Worm (Caenorhabditis elegans) whole organism, L1 larva: Measurements from ENCODE around the gene R160.5.

Experiments
- C16A3.4 ChIP-seq: fragments of 150-350 bp; optimal IDR thresholded peaks from 2 replicates; lab custom pipeline; 2014; ENCODE audit warnings: missing biosample characterization, missing genetic modification characterization
- F16B12.6 ChIP-seq: fragments of 150-350 bp; optimal IDR thresholded peaks from 2 replicates; lab custom pipeline; 2014; ENCODE audit warnings: missing biosample characterization, missing genetic modification characterization
- aha-1 ChIP-seq: fragments of 150-350 bp; optimal IDR thresholded peaks from 2 replicates; lab custom pipeline; 2014; ENCODE audit warnings: missing biosample characterization, missing genetic modification characterization
- aly-2 ChIP-seq: fragments of 150-350 bp; optimal IDR thresholded peaks from 2 replicates; lab custom pipeline; 2014; ENCODE audit warnings: missing biosample characterization, missing genetic modification characterization
- blmp-1 ChIP-seq: fragments of 150-350 bp; optimal IDR thresholded peaks from 2 replicates; lab custom pipeline; 2014; ENCODE audit warnings: missing biosample characterization, missing genetic modification characterization
- ceh-82 ChIP-seq, 3 experiments: fragments of 150-350 bp in 1 of 3; sonication (generic microtip) in 2 of 3; optimal IDR thresholded peaks; 2 replicates each; lab custom pipeline; 2014 to 2017; ENCODE audit warnings: missing biosample characterization in 3 of 3, missing genetic modification characterization in 3 of 3
- dpl-1 ChIP-seq, 3 experiments: fragments of 150-350 bp in 2 of 3; sonication (generic microtip) in 1 of 3; optimal IDR thresholded peaks; 2 replicates each; lab custom pipeline; 2014 to 2017; ENCODE audit warnings: missing biosample characterization in 3 of 3, missing genetic modification characterization in 3 of 3, missing genetic modification reagents in 3 of 3
- efl-1 ChIP-seq, 4 experiments: fragments of 150-350 bp; optimal IDR thresholded peaks in 3 of 4; peaks in 1 of 4; 1 replicate in 1 of 4; 2 replicates in 3 of 4; lab custom pipeline; 2014; ENCODE audit warnings: missing biosample characterization in 2 of 4, missing genetic modification characterization in 2 of 4, missing genetic modification reagents in 2 of 4
- efl-3 ChIP-seq: fragments of 200-800 bp; sonication (Bioruptor generic); optimal IDR thresholded peaks from 2 replicates; lab custom pipeline; 2018; ENCODE audit warnings: mild to moderate bottlenecking, missing genetic modification characterization, missing compliant biosample characterization
- egl-13 ChIP-seq: sonication (generic microtip); optimal IDR thresholded peaks from 2 replicates; lab custom pipeline; 2016; ENCODE audit warnings: missing genotype, missing genetic modification reagents, missing genetic modification characterization, missing compliant biosample characterization
- fkh-8 ChIP-seq: sonication (generic microtip); optimal IDR thresholded peaks from 2 replicates; lab custom pipeline; 2016; ENCODE audit warnings: mild to moderate bottlenecking, missing genetic modification characterization, missing compliant biosample characterization
- fos-1 ChIP-seq: fragments of 150-350 bp; optimal IDR thresholded peaks from 2 replicates; lab custom pipeline; 2014; ENCODE audit warnings: missing biosample characterization, missing genetic modification characterization
- grh-1 ChIP-seq: fragments of 200-800 bp; sonication (Bioruptor generic); IDR thresholded peaks from 2 replicates; pipeline ENCODE4 v1.3.6; 2022; ENCODE audit warnings: missing genetic modification reagents, missing genetic modification characterization, missing compliant biosample characterization
- hlh-17 ChIP-seq: fragments of 200-800 bp; sonication (Bioruptor generic); optimal IDR thresholded peaks from 2 replicates; lab custom pipeline; 2018; ENCODE audit warnings: missing genetic modification characterization, mild to moderate bottlenecking, missing compliant biosample characterization, moderate library complexity, borderline replicate concordance
- hpl-2 ChIP-seq: fragments of 150-350 bp; optimal IDR thresholded peaks from 2 replicates; lab custom pipeline; 2014; ENCODE audit warnings: missing biosample characterization, missing genetic modification reagents, missing genetic modification characterization
- irx-1 ChIP-seq: sonication (generic microtip); optimal IDR thresholded peaks from 2 replicates; lab custom pipeline; 2016; ENCODE audit warnings: missing genetic modification characterization, missing compliant biosample characterization
- jun-1 ChIP-seq: fragments of 150-350 bp; optimal IDR thresholded peaks from 2 replicates; lab custom pipeline; 2014; ENCODE audit warnings: missing biosample characterization, missing genetic modification reagents, missing genetic modification characterization
- lin-14 ChIP-seq: fragments of 200-800 bp; sonication (Bioruptor generic); optimal IDR thresholded peaks from 2 replicates; lab custom pipeline; 2018; ENCODE audit warnings: mild to moderate bottlenecking, missing genetic modification characterization, moderate library complexity, missing compliant biosample characterization
- lin-15B ChIP-seq: fragments of 150-350 bp; sonication (generic microtip); optimal IDR thresholded peaks from 3 replicates; lab custom pipeline; 2014; ENCODE audit warnings: missing biosample characterization, missing genetic modification characterization
- lin-39 ChIP-seq: fragments of 150-350 bp; optimal IDR thresholded peaks from 2 replicates; lab custom pipeline; 2014; ENCODE audit warnings: missing biosample characterization, missing genetic modification reagents, missing genetic modification characterization
- lsy-2 ChIP-seq, 2 experiments: fragments of 150-350 bp; optimal IDR thresholded peaks; 2 replicates each; lab custom pipeline; 2014; ENCODE audit warnings: missing biosample characterization in 2 of 2, missing genetic modification characterization in 2 of 2
- mdl-1 ChIP-seq, 2 experiments: fragments of 150-350 bp; optimal IDR thresholded peaks; 2 replicates each; lab custom pipeline; 2014 to 2017; ENCODE audit warnings: missing biosample characterization in 2 of 2, missing genetic modification characterization in 2 of 2, inconsistent platforms in 1 of 2
- mef-2 ChIP-seq: fragments of 150-350 bp; optimal IDR thresholded peaks from 2 replicates; lab custom pipeline; 2014; ENCODE audit warnings: missing biosample characterization, missing genetic modification characterization
- nhr-11 ChIP-seq: fragments of 150-350 bp; optimal IDR thresholded peaks from 2 replicates; lab custom pipeline; 2014; ENCODE audit warnings: missing biosample characterization, missing genetic modification characterization
- nhr-20 ChIP-seq: sonication (generic microtip); optimal IDR thresholded peaks from 2 replicates; lab custom pipeline; 2016; ENCODE audit warnings: mild to moderate bottlenecking, missing genetic modification characterization, missing compliant biosample characterization
- nhr-47 ChIP-seq: sonication (generic microtip); optimal IDR thresholded peaks from 2 replicates; lab custom pipeline; 2016; ENCODE audit warnings: mild to moderate bottlenecking, missing genetic modification characterization, moderate library complexity, missing compliant biosample characterization
- nhr-71 ChIP-seq: sonication (generic microtip); optimal IDR thresholded peaks from 2 replicates; lab custom pipeline; 2016; ENCODE audit warnings: mild to moderate bottlenecking, missing genetic modification characterization, moderate library complexity, missing compliant biosample characterization
- nhr-77 ChIP-seq: fragments of 150-350 bp; optimal IDR thresholded peaks from 2 replicates; lab custom pipeline; 2014; ENCODE audit warnings: missing biosample characterization, missing genetic modification characterization
- nhr-84 ChIP-seq: sonication (generic microtip); optimal IDR thresholded peaks from 2 replicates; lab custom pipeline; 2017; ENCODE audit warnings: missing biosample characterization, missing genetic modification characterization
- nhr-85 ChIP-seq: sonication (generic microtip); peaks from one replicate; lab custom pipeline; 2016; ENCODE audit warnings: missing genetic modification characterization, inconsistent platforms, missing compliant biosample characterization
- nhr-90 ChIP-seq: sonication (generic microtip); optimal IDR thresholded peaks from 2 replicates; lab custom pipeline; 2016; ENCODE audit warnings: mild to moderate bottlenecking, missing genetic modification characterization, missing compliant biosample characterization; ENCODE audit not compliant: poor library complexity
- pax-3 ChIP-seq: fragments of 200-800 bp; sonication (Bioruptor generic); optimal IDR thresholded peaks from 2 replicates; lab custom pipeline; 2018; ENCODE audit warnings: mild to moderate bottlenecking, missing genetic modification characterization, moderate library complexity, missing compliant biosample characterization
- pqm-1 ChIP-seq: sonication (generic microtip); optimal IDR thresholded peaks from 3 replicates; lab custom pipeline; 2017; ENCODE audit warnings: missing biosample characterization, missing genetic modification characterization
- rnt-1 ChIP-seq: sonication (generic microtip); optimal IDR thresholded peaks from 2 replicates; lab custom pipeline; 2016; ENCODE audit warnings: mild to moderate bottlenecking, missing genetic modification characterization, moderate library complexity, missing compliant biosample characterization
- skn-1 ChIP-seq: fragments of 150-350 bp; optimal IDR thresholded peaks from 2 replicates; lab custom pipeline; 2014; ENCODE audit warnings: missing biosample characterization, missing genetic modification characterization
- sup-37 ChIP-seq: fragments of 200-800 bp; sonication (Bioruptor generic); optimal IDR thresholded peaks from 2 replicates; lab custom pipeline; 2018; ENCODE audit warnings: mild to moderate bottlenecking, missing genetic modification characterization, missing compliant biosample characterization
- swsn-7 ChIP-seq: sonication (generic microtip); optimal IDR thresholded peaks from 2 replicates; lab custom pipeline; 2016; ENCODE audit warnings: missing genetic modification characterization, missing compliant biosample characterization
- tbx-2 ChIP-seq: sonication (generic microtip); optimal IDR thresholded peaks from 2 replicates; lab custom pipeline; 2016; ENCODE audit warnings: missing genetic modification characterization, missing compliant biosample characterization
- unc-130 ChIP-seq: fragments of 150-350 bp; optimal IDR thresholded peaks from 2 replicates; lab custom pipeline; 2017; ENCODE audit warnings: missing biosample characterization, missing genetic modification characterization, inconsistent platforms
- unc-98 ChIP-seq: fragments of 200-800 bp; sonication (Bioruptor generic); IDR thresholded peaks from 2 replicates; pipeline ENCODE4 v1.3.6; 2022; ENCODE audit warnings: missing genetic modification characterization, missing compliant biosample characterization
- vab-15 ChIP-seq: sonication (generic microtip); optimal IDR thresholded peaks from 2 replicates; lab custom pipeline; 2017; ENCODE audit warnings: missing genotype, mild to moderate bottlenecking, missing genetic modification characterization, missing compliant biosample characterization
- xbp-1 ChIP-seq: sonication (generic microtip); optimal IDR thresholded peaks from 2 replicates; lab custom pipeline; 2016; ENCODE audit warnings: missing genetic modification characterization, missing compliant biosample characterization
- zip-4 ChIP-seq: fragments of 200-800 bp; sonication (Bioruptor generic); optimal IDR thresholded peaks from 2 replicates; lab custom pipeline; 2018; ENCODE audit warnings: mild to moderate bottlenecking, missing genetic modification characterization, moderate library complexity, missing compliant biosample characterization
- ztf-11 ChIP-seq, 2 experiments: sonication (generic microtip); optimal IDR thresholded peaks; 2 replicates each; lab custom pipeline; 2016 to 2017; ENCODE audit warnings: missing genetic modification characterization in 2 of 2, missing biosample characterization in 1 of 2, missing compliant biosample characterization in 1 of 2
- ztf-4 ChIP-seq: fragments of 150-350 bp; optimal IDR thresholded peaks from 2 replicates; lab custom pipeline; 2014; ENCODE audit warnings: missing biosample characterization, missing genetic modification characterization

Gene R160.5

ce11 chrX:4395073-4395850 is 24.6 kb upstream of the R160.5 start (continued):
- TF ChIP-seq unc-98 (GFP tag; lab: Robert Waterston, UW) (no peak), lsy-2 (tag; optimal IDR thresholded peaks at IDR 0.05; lab: Kevin White, UChicago) (peak; percentile 51 to 68), fos-1 (tag; lab: Kevin White, UChicago) (peak; percentile 46), skn-1 (tag; lab: Kevin White, UChicago) (peak; percentile 75), blmp-1 (peak; percentile 26), nhr-71 (tag; lab: Kevin White, UChicago) (peak; percentile 74), nhr-77 (tag; lab: Kevin White, UChicago) (peak; percentile 78), tbx-2 (peak; percentile 76), nhr-90 (peak; percentile 88), irx-1 (tag; lab: Kevin White, UChicago) (peak; percentile 45), C16A3.4 (peak; percentile 77), zip-4 (GFP tag; lab: Kevin White, UChicago) (peak; percentile 20), jun-1 (tag; lab: Kevin White, UChicago) (peak; percentile 83), ceh-82 (tag; optimal IDR thresholded peaks at IDR 0.05; lab: Kevin White, UChicago) (peak; percentile 53 to 80 (median 54)), grh-1 (GFP tag; lab: Robert Waterston, UW) (peak; percentile 54; the same call in 1 of the 2 replicates), hlh-17 (no peak), pqm-1 (no peak), egl-13 (tag; lab: Kevin White, UChicago) (no peak), fkh-8 (tag; lab: Kevin White, UChicago) (no peak), F16B12.6 (tag; lab: Kevin White, UChicago) (peak; percentile 7), vab-15 (tag; lab: Kevin White, UChicago) (no peak), xbp-1 (tag; lab: Kevin White, UChicago) (peak; percentile 67), unc-130 (tag; lab: Kevin White, UChicago) (peak; percentile 7), mdl-1 (tag; optimal IDR thresholded peaks at IDR 0.05; lab: Kevin White, UChicago) (peak in 1 of 2 experiments; percentile 52), rnt-1 (tag; lab: Kevin White, UChicago) (peak; percentile 84), lin-15B (tag; lab: Kevin White, UChicago) (no peak), hpl-2 (GFP tag; lab: Kevin White, UChicago) (peak; percentile 66), ztf-11 (tag; optimal IDR thresholded peaks at IDR 0.05; lab: Kevin White, UChicago) (peak in 1 of 2 experiments; percentile 53), efl-3 (GFP tag; lab: Kevin White, UChicago) (peak; percentile 53), nhr-20 (tag; lab: Kevin White, UChicago) (peak; percentile 80), efl-1 (optimal IDR thresholded peaks at IDR 0.05; lab: Kevin White, UChicago) (peak; percentile 47 to 54), efl-1 (GFP tag; optimal IDR thresholded peaks at IDR 0.05 in 1 of 2; lab: Kevin White, UChicago) (peak in 1 of 2 experiments; percentile 7), nhr-47 (peak; percentile 84), sup-37 (peak; percentile 29), swsn-7 (tag; lab: Kevin White, UChicago) (peak; percentile 68), ztf-4 (tag; lab: Kevin White, UChicago) (peak; percentile 43)

- TF ChIP-seq fkh-8 (tag; lab: Kevin White, UChicago) (no peak), ceh-82 (tag; optimal IDR thresholded peaks at IDR 0.05; lab: Kevin White, UChicago) (peak in 1 of 3 experiments; percentile 2), lin-14 (peak; percentile 63)
Observed at ce11 chrX:4391680-4392079, 21.0 kb upstream of the R160.5 start.

- TF ChIP-seq nhr-20 (tag; lab: Kevin White, UChicago) (peak; percentile 96), fkh-8 (tag; lab: Kevin White, UChicago) (peak; percentile 98), pax-3 (peak; percentile 73), aha-1 (tag; lab: Kevin White, UChicago) (peak; percentile 56), dpl-1 (GFP tag; optimal IDR thresholded peaks at IDR 0.05; lab: Kevin White, UChicago) (peak; percentile 57 to 63 (median 61)), C16A3.4 (peak; percentile 71), nhr-11 (peak; percentile 87), zip-4 (GFP tag; lab: Kevin White, UChicago) (peak; percentile 75), lsy-2 (tag; optimal IDR thresholded peaks at IDR 0.05; lab: Kevin White, UChicago) (peak; percentile 81 to 93), unc-98 (GFP tag; lab: Robert Waterston, UW) (peak; percentile 56), efl-1 (optimal IDR thresholded peaks at IDR 0.05; lab: Kevin White, UChicago) (peak; percentile 78 to 94), efl-1 (GFP tag; optimal IDR thresholded peaks at IDR 0.05 in 1 of 2; lab: Kevin White, UChicago) (peak; percentile 37 to 95), mef-2 (tag; lab: Kevin White, UChicago) (peak; percentile 61), lin-39 (tag; lab: Kevin White, UChicago) (peak; percentile 49), nhr-85 (tag; lab: Kevin White, UChicago) (peak; percentile 98), aly-2 (tag; lab: Kevin White, UChicago) (peak; percentile 57), nhr-71 (tag; lab: Kevin White, UChicago) (peak; percentile 98), lin-15B (tag; lab: Kevin White, UChicago) (peak; percentile 38), nhr-90 (peak; percentile 89), nhr-84 (no peak), tbx-2 (peak; percentile 96)
Observed at ce11 chrX:4388834-4389409, 18.3 kb upstream of the R160.5 start, which contains the start of gene dpy-23. TSS of gene dpy-23 (plus strand) at chrX:4389359.
